Fruit fly (Drosophila melanogaster): ENCODE results near the gene Adgf-C.
A peak's percentile ranks its signal among the peaks of the same experiment; 100 is the strongest.

The Adgf-C gene

DNA sequence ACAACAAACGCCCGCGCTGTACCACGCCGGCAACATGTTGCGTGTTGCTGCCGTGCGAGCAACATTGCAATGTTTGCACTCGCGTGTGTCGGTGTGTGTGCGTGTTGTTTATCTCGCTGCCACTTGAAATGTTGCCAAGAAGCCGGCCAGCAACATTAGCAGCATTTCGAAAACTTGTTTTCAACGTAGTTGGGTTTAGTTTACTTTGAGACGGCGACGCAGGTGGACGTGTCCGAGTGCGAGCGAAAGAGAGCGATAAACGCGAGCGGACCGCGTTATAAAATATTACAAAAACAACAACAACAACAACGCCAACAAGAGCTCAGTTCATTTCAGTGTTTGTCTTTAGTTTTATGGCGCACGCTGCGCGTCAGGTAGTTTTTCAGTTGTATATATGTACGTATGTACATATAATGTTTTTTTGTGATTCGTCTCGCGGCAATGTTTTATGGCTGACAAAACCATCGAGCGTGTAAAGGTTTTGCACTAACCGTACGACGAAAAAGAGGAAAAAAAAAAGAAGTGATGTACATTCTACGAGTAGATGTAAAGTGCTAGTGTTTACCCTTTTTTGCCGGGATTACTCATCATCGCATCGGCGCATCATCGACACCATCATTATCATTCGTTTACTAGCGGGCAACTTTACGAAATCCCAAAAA, 8.6 kb downstream of the Adgf-C start, which contains the start of gene kmr:
TSS of gene kmr (plus strand) at position 196 of the 662 bp plus-strand sequence.
- TF ChIP-seq Mnt (GFP tag; optimal IDR thresholded peaks at IDR 0.05) (peak; percentile 82), Crg-1 (GFP tag; optimal IDR thresholded peaks at IDR 0.05) (no peak), bab1 (GFP tag; optimal IDR thresholded peaks at IDR 0.05) (peak; percentile 50), Hr96 (GFP tag; optimal IDR thresholded peaks at IDR 0.05) (peak; percentile 60), CG7045 (GFP tag; optimal IDR thresholded peaks at IDR 0.05) (peak; percentile 60), pad (GFP tag; optimal IDR thresholded peaks at IDR 0.05) (peak; percentile 22), toe (GFP tag; optimal IDR thresholded peaks at IDR 0.05) (peak; percentile 47), CG14711 (tag; optimal IDR thresholded peaks at IDR 0.05) (peak; percentile 41), CG33017 (tag; optimal IDR thresholded peaks at IDR 0.05) (peak; percentile 59), cic (GFP tag; optimal IDR thresholded peaks at IDR 0.05) (peak; percentile 62), CG12768 (GFP tag; optimal IDR thresholded peaks at IDR 0.05) (peak; percentile 82), CG1620 (GFP tag; optimal IDR thresholded peaks at IDR 0.05) (no peak), tj (GFP tag; optimal IDR thresholded peaks at IDR 0.05) (peak; percentile 72), kay (GFP tag; ENCODE audit: borderline replicate concordance) (peak; percentile 58), Clk (GFP tag; optimal IDR thresholded peaks at IDR 0.05) (no peak), CG7101 (tag; optimal IDR thresholded peaks at IDR 0.05) (peak; percentile 62), CG11617 (GFP tag; optimal IDR thresholded peaks at IDR 0.05) (peak; percentile 37), ovo (GFP tag; optimal IDR thresholded peaks at IDR 0.05) (no peak), cnc (optimal IDR thresholded peaks at IDR 0.05) (no peak), CG5204 (GFP tag; optimal IDR thresholded peaks at IDR 0.05) (no peak)

DNA sequence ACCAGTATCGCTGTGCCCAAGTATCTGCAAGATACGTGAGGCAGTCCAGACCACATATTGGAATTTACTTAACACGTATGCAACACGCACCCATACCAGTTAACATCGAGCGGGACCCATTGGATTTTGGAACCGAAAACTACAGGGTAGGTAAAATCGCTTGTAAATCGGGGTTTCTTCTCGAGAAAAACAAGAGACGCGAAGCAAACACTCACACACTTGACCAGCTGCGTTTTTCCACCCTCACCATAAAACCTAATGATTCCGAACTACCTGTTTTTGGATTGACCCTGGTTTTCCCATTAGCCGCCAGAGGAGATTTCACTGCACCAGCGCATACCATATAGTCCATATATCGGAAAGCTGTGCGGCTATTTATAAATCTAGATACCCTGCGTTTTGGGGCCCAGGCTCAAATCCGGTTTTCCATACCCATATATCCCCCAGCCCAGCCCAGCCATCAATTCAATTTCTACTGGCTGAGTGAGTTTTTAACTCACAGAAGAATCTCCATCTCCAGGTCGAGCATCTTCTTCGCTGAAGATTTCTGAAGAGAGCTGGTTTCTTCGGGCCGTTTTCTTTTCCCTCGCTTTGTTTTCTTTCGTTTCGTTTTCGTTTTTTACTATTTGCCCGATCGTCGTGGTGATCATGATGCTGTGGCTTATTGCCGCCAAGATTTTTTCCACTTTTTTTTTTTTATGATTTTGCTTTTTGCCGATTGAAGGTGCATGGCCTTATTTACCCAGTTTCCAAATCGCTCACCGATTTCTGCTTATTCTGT, 9.3 kb downstream of the Adgf-C start:
- no peak for TF ChIP-seq tj (GFP tag; optimal IDR thresholded peaks at IDR 0.05)
- no peak for TF ChIP-seq CG12768 (GFP tag; optimal IDR thresholded peaks at IDR 0.05)
- TF ChIP-seq Crg-1 (GFP tag; optimal IDR thresholded peaks at IDR 0.05), result no peak
- no peak for TF ChIP-seq bab1 (GFP tag; optimal IDR thresholded peaks at IDR 0.05)
- no peak for TF ChIP-seq CG14711 (tag; optimal IDR thresholded peaks at IDR 0.05)

DNA sequence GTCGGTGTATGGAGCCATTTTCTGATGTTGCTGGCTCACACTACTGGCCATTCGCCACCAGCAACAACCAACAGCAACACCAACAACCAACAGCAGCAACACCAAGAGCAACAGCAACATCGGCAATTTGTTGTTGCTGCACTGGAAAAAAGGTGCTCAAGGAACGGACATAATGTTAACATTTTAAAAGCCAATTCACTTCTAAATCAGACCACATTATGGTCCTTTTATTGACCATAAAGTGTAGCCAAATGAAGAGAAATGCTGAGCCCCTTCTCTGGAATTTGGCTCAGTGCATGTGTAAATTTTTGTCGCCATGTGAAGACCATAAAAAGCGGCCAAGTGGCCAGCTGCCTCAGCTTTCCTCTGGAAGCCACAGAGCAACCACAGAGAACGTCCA, 10.3 kb downstream of the Adgf-C start:
- TF ChIP-seq kay (GFP tag; ENCODE audit: borderline replicate concordance), result no peak
- TF ChIP-seq toe (GFP tag; optimal IDR thresholded peaks at IDR 0.05), result no peak
- no peak for TF ChIP-seq Mnt (GFP tag; optimal IDR thresholded peaks at IDR 0.05)
- TF ChIP-seq Crg-1 (GFP tag; optimal IDR thresholded peaks at IDR 0.05), result no peak
- no peak for TF ChIP-seq Hr96 (GFP tag; optimal IDR thresholded peaks at IDR 0.05)
- TF ChIP-seq CG7101 (tag; optimal IDR thresholded peaks at IDR 0.05), result no peak
- TF ChIP-seq Clk (GFP tag; optimal IDR thresholded peaks at IDR 0.05), result no peak
- no peak for TF ChIP-seq CG7045 (GFP tag; optimal IDR thresholded peaks at IDR 0.05)
- TF ChIP-seq bab1 (GFP tag; optimal IDR thresholded peaks at IDR 0.05), result no peak

dm6 chr3R:13718076-13718475, 11.5 kb downstream of the Adgf-C start, which contains the start of gene Ubc87F:
Ubc87F (minus strand) TSS chr3R:13718176.
- no peak for TF ChIP-seq ovo (GFP tag; optimal IDR thresholded peaks at IDR 0.05)
- TF ChIP-seq CG7045 (GFP tag; optimal IDR thresholded peaks at IDR 0.05), result no peak
- no peak for TF ChIP-seq Hr96 (GFP tag; optimal IDR thresholded peaks at IDR 0.05)
- no peak for TF ChIP-seq bab1 (GFP tag; optimal IDR thresholded peaks at IDR 0.05)
- TF ChIP-seq CG33017 (tag; optimal IDR thresholded peaks at IDR 0.05), result no peak
- TF ChIP-seq tj (GFP tag; optimal IDR thresholded peaks at IDR 0.05), result no peak
- no peak for TF ChIP-seq toe (GFP tag; optimal IDR thresholded peaks at IDR 0.05)
- no peak for TF ChIP-seq pad (GFP tag; optimal IDR thresholded peaks at IDR 0.05)
- no peak for TF ChIP-seq CG12768 (GFP tag; optimal IDR thresholded peaks at IDR 0.05)

DNA sequence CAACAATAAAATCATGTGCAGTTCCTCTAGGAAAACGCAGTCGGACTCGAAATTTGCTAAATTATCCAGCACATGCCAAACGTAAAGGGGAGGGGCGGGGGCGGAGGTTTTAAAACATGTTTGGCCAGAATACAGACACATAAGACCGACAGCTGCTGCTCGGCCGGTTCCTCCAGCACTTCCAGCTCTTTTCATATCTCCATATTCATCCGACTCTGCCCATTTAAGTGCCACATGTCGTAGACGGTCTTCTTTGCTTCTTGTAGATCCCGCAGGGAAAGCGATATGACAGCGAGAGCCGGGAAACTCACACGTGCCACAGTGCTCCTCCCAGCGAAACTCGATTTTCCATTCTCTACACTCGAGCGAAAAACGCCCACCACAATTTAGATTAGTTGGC, 12.5 kb downstream of the Adgf-C start:
- no peak for TF ChIP-seq bab1 (GFP tag; optimal IDR thresholded peaks at IDR 0.05)
- TF ChIP-seq CG7045 (GFP tag; optimal IDR thresholded peaks at IDR 0.05), result no peak
- no peak for TF ChIP-seq CG7101 (tag; optimal IDR thresholded peaks at IDR 0.05)
- TF ChIP-seq ovo (GFP tag; optimal IDR thresholded peaks at IDR 0.05), result no peak
- TF ChIP-seq Mnt (GFP tag; optimal IDR thresholded peaks at IDR 0.05), result no peak
- no peak for TF ChIP-seq pad (GFP tag; optimal IDR thresholded peaks at IDR 0.05)
- TF ChIP-seq tj (GFP tag; optimal IDR thresholded peaks at IDR 0.05), result no peak
- no peak for TF ChIP-seq CG12768 (GFP tag; optimal IDR thresholded peaks at IDR 0.05)
- TF ChIP-seq Clk (GFP tag; optimal IDR thresholded peaks at IDR 0.05), result no peak
- TF ChIP-seq toe (GFP tag; optimal IDR thresholded peaks at IDR 0.05), result no peak
- no peak for TF ChIP-seq CG1620 (GFP tag; optimal IDR thresholded peaks at IDR 0.05)

DNA sequence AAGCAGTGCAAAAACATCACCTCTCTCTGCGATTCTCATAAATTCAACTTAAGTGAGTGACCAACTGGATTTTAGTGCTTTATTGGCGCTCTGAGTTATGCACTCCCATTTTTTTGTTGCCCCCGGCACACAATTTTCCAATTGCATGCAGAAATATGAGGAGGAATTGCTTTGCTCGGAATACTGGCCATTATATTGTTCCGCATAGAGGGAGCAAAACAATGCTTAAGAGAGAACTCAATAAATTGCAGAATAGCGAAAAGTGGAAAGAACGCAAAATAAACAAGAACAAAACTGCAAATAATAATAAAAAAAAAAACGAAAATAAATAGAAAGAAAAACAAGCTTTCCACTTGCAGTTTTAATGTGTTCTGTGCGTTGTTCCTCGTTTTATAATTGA, 14.2 kb downstream of the Adgf-C start:
- TF ChIP-seq Clk (GFP tag; optimal IDR thresholded peaks at IDR 0.05), result no peak
- no peak for TF ChIP-seq CG1620 (GFP tag; optimal IDR thresholded peaks at IDR 0.05)
- no peak for TF ChIP-seq bab1 (GFP tag; optimal IDR thresholded peaks at IDR 0.05)
- TF ChIP-seq CG14711 (tag; optimal IDR thresholded peaks at IDR 0.05), result no peak
- TF ChIP-seq CG33017 (tag; optimal IDR thresholded peaks at IDR 0.05), result no peak
- peak; percentile 93 for TF ChIP-seq tj (GFP tag; optimal IDR thresholded peaks at IDR 0.05)
- no peak for TF ChIP-seq CG11617 (GFP tag; optimal IDR thresholded peaks at IDR 0.05)
